Fruit fly (Drosophila melanogaster): ENCODE measurements around the gene ICA69.
A peak's percentile ranks its signal among the peaks of the same experiment; 100 is the strongest.

The ICA69 gene

dm6 chr3L:21135850-21136249 lies 4.6 kb downstream of the ICA69 start (continued):
- no peak for TF ChIP-seq fd3F (GFP tag; optimal IDR thresholded peaks at IDR 0.05)
- no peak for TF ChIP-seq hkb (optimal IDR thresholded peaks at IDR 0.05)
- no peak; the same call in 1 of the 2 replicates for TF ChIP-seq hkb (GFP tag; IDR thresholded peaks at IDR 0.05)
- no peak for TF ChIP-seq chm (GFP tag; IDR thresholded peaks at IDR 0.05)
- TF ChIP-seq Neu2 (GFP tag; optimal IDR thresholded peaks at IDR 0.05; ENCODE audit: borderline replicate concordance) = peak; percentile 2
- peak; percentile 36 for TF ChIP-seq CG3995 (GFP tag; optimal IDR thresholded peaks at IDR 0.05)
- TF ChIP-seq grn (GFP tag; optimal IDR thresholded peaks at IDR 0.05) = no peak
- TF ChIP-seq lov (optimal IDR thresholded peaks at IDR 0.05) = no peak
- no peak for TF ChIP-seq lov (GFP tag; IDR thresholded peaks at IDR 0.05)
- TF ChIP-seq CG15601 (tag; optimal IDR thresholded peaks at IDR 0.05) = peak; percentile 43
- TF ChIP-seq CG1024 (GFP tag; IDR thresholded peaks at IDR 0.05) = no peak
- peak; percentile 29 for TF ChIP-seq pho (GFP tag; optimal IDR thresholded peaks at IDR 0.05)
- no peak for TF ChIP-seq CG9727 (GFP tag; optimal IDR thresholded peaks at IDR 0.05)
- peak; percentile 11 for TF ChIP-seq mirr (GFP tag; optimal IDR thresholded peaks at IDR 0.05)
- no peak for TF ChIP-seq CG10979 (tag; optimal IDR thresholded peaks at IDR 0.05)
- no peak for TF ChIP-seq Meics (GFP tag; optimal IDR thresholded peaks at IDR 0.05)
- peak; percentile 92 for TF ChIP-seq hb (GFP tag; IDR thresholded peaks at IDR 0.05; ENCODE audit: partially characterized antibody)
- peak; percentile 96 for TF ChIP-seq MESR4 (GFP tag; optimal IDR thresholded peaks at IDR 0.05)
- TF ChIP-seq gem (tag; optimal IDR thresholded peaks at IDR 0.05) = no peak
- TF ChIP-seq CG2712 (tag; optimal IDR thresholded peaks at IDR 0.05) = peak; percentile 61
- TF ChIP-seq CG1832 (GFP tag; optimal IDR thresholded peaks at IDR 0.05) = no peak
- no peak for TF ChIP-seq wor (GFP tag; IDR thresholded peaks at IDR 0.05)
- TF ChIP-seq Dll (GFP tag; IDR thresholded peaks at IDR 0.05; ENCODE audit: partially characterized antibody) = peak; percentile 87
- peak; percentile 87 for TF ChIP-seq YL-1 (GFP tag; optimal IDR thresholded peaks at IDR 0.05)
- no peak for TF ChIP-seq CG14050 (GFP tag; IDR thresholded peaks at IDR 0.05)
- peak; percentile 52; the same call in 1 of the 3 replicates for TF ChIP-seq ci (GFP tag; IDR thresholded peaks at IDR 0.05)
- TF ChIP-seq CG6654 (GFP tag; optimal IDR thresholded peaks at IDR 0.05) = no peak
- peak; percentile 89 for TF ChIP-seq Med (GFP tag)
- TF ChIP-seq wek (GFP tag; optimal IDR thresholded peaks at IDR 0.05) = no peak
- TF ChIP-seq CG11093 (GFP tag; IDR thresholded peaks at IDR 0.05) = no peak
- TF ChIP-seq p53 (GFP tag; optimal IDR thresholded peaks at IDR 0.05) = no peak
- no peak for TF ChIP-seq CG2875 (GFP tag; optimal IDR thresholded peaks at IDR 0.05)
- no peak for TF ChIP-seq CG9817 (tag; optimal IDR thresholded peaks at IDR 0.05)
- TF ChIP-seq vvl (GFP tag; IDR thresholded peaks at IDR 0.05) = peak; percentile 48
- TF ChIP-seq CG1603 (tag; optimal IDR thresholded peaks at IDR 0.05) = peak; percentile 88
- TF ChIP-seq CG11398 (GFP tag; optimal IDR thresholded peaks at IDR 0.05) = no peak
- no peak for TF ChIP-seq CG17612 (GFP tag; IDR thresholded peaks at IDR 0.05)
- peak; percentile 84 for TF ChIP-seq Sry-β (GFP tag; optimal IDR thresholded peaks at IDR 0.05)
- TF ChIP-seq CG31224 (GFP tag; IDR thresholded peaks at IDR 0.05) = no peak
- no peak for TF ChIP-seq trh (GFP tag; optimal IDR thresholded peaks at IDR 0.05)
- TF ChIP-seq klu (GFP tag; IDR thresholded peaks at IDR 0.05) = no peak
- TF ChIP-seq croc (GFP tag; conservative IDR thresholded peaks at IDR 0.05) = no peak
- no peak for TF ChIP-seq CG1602 (GFP tag; optimal IDR thresholded peaks at IDR 0.05)
- TF ChIP-seq CG15479 (GFP tag; optimal IDR thresholded peaks at IDR 0.05) = no peak
- no peak for TF ChIP-seq CG4404 (GFP tag; IDR thresholded peaks at IDR 0.05)
- peak; percentile 69 for TF ChIP-seq zen (tag; optimal IDR thresholded peaks at IDR 0.05)
- TF ChIP-seq CG18262 (tag; optimal IDR thresholded peaks at IDR 0.05) = no peak
- TF ChIP-seq Hmr (GFP tag; optimal IDR thresholded peaks at IDR 0.05) = peak; percentile 53
- TF ChIP-seq CG10959 (GFP tag; IDR thresholded peaks at IDR 0.05) = no peak
- peak; percentile 60 for TF ChIP-seq CG4617 (GFP tag; optimal IDR thresholded peaks at IDR 0.05; ENCODE audit: borderline replicate concordance)
- no peak for TF ChIP-seq CG6683 (GFP tag; optimal IDR thresholded peaks at IDR 0.05)
- TF ChIP-seq Jarid2 (GFP tag; optimal IDR thresholded peaks at IDR 0.05) = peak; percentile 54

Measured in whole organism, embryonic.